Fruit fly (Drosophila melanogaster) whole organism, embryonic: ENCODE data around the gene CG13810.

ENCODE experiments used
- Atf3 ChIP-seq: fragments of 200-800 bp; sonication (Bioruptor generic); optimal IDR thresholded peaks from 3 replicates; lab custom pipeline; 2016; ENCODE audit warnings: missing biosample characterization, missing genetic modification characterization
- Awh ChIP-seq: fragments of 200-800 bp; sonication (Bioruptor generic); IDR thresholded peaks from 2 replicates; pipeline ENCODE4, ENCODE4 v1.3.6; 2022; ENCODE audit warnings: missing biosample characterization, missing genetic modification characterization
- CG10979 ChIP-seq: fragments of 200-800 bp; sonication (Bioruptor generic); optimal IDR thresholded peaks from 2 replicates; lab custom pipeline; 2018; ENCODE audit warnings: missing biosample characterization, mild to moderate bottlenecking, missing genetic modification characterization, moderate library complexity
- CG12219 ChIP-seq: fragments of 200-800 bp; sonication (Bioruptor generic); optimal IDR thresholded peaks from 3 replicates; lab custom pipeline; 2018; ENCODE audit warnings: missing biosample characterization, mild to moderate bottlenecking, missing genetic modification characterization
- CG12391 ChIP-seq: fragments of 200-800 bp; sonication (Bioruptor generic); optimal IDR thresholded peaks from 3 replicates; lab custom pipeline; 2018; ENCODE audit warnings: missing biosample characterization, mild to moderate bottlenecking, missing genetic modification characterization, moderate library complexity
- CG14014 ChIP-seq: fragments of 200-800 bp; sonication (Bioruptor generic); IDR thresholded peaks from 2 replicates; pipeline ENCODE4 v1.3.6; 2022; ENCODE audit warnings: missing biosample characterization, missing genetic modification characterization
- CG15269 ChIP-seq: fragments of 200-800 bp; sonication (Bioruptor generic); optimal IDR thresholded peaks from 2 replicates; lab custom pipeline; 2018; ENCODE audit warnings: missing biosample characterization, mild to moderate bottlenecking, missing genetic modification characterization, moderate library complexity
- CG17328 ChIP-seq: fragments of 200-800 bp; sonication (Bioruptor generic); IDR thresholded peaks from 2 replicates; pipeline ENCODE4 v1.3.6; 2022; ENCODE audit warnings: missing biosample characterization, missing genetic modification characterization
- CG17912 ChIP-seq: fragments of 200-800 bp; sonication (Bioruptor generic); optimal IDR thresholded peaks from 2 replicates; lab custom pipeline; 2018; ENCODE audit warnings: missing biosample characterization, mild to moderate bottlenecking, missing genetic modification characterization
- CG2120 ChIP-seq: fragments of 200-800 bp; sonication (Bioruptor generic); optimal IDR thresholded peaks from 3 replicates; lab custom pipeline; 2016; ENCODE audit warnings: missing biosample characterization, missing genetic modification characterization
- CG2712 ChIP-seq: fragments of 200-800 bp; optimal IDR thresholded peaks from 3 replicates; lab custom pipeline; 2019; ENCODE audit warnings: missing biosample characterization, mild to moderate bottlenecking, missing genetic modification characterization, moderate library complexity
- CG30403 ChIP-seq: fragments of 200-800 bp; sonication (Bioruptor generic); optimal IDR thresholded peaks from 3 replicates; lab custom pipeline; 2016; ENCODE audit warnings: missing biosample characterization, missing genetic modification characterization
- CG31365 ChIP-seq: fragments of 200-800 bp; sonication (Bioruptor generic); optimal IDR thresholded peaks from 2 replicates; lab custom pipeline; 2018; ENCODE audit warnings: missing biosample characterization, mild to moderate bottlenecking, missing genetic modification characterization
- CG31441 ChIP-seq: fragments of 200-800 bp; sonication (Bioruptor generic); IDR thresholded peaks from 2 replicates; pipeline ENCODE4 v1.3.6; 2022; ENCODE audit warnings: missing biosample characterization, missing genetic modification characterization
- CG3163 ChIP-seq: fragments of 200-800 bp; sonication (Bioruptor generic); optimal IDR thresholded peaks from 3 replicates; lab custom pipeline; 2016; ENCODE audit warnings: missing biosample characterization, missing genetic modification characterization
- CG34422 ChIP-seq: fragments of 200-800 bp; sonication (Bioruptor generic); IDR thresholded peaks from 3 replicates; pipeline ENCODE4 v1.3.6; 2022; ENCODE audit warnings: missing biosample characterization, missing genetic modification characterization
- CG4730 ChIP-seq: fragments of 200-800 bp; sonication (Bioruptor generic); IDR thresholded peaks from 2 replicates; pipeline ENCODE4 v1.3.6; 2022; ENCODE audit warnings: missing biosample characterization, missing genetic modification characterization
- CG6254 ChIP-seq: fragments of 200-800 bp; sonication (Bioruptor generic); optimal IDR thresholded peaks from 3 replicates; lab custom pipeline; 2017; ENCODE audit warnings: mild to moderate bottlenecking, missing biosample characterization, missing genetic modification reagents, missing genetic modification characterization
- CG6689 ChIP-seq: fragments of 200-800 bp; sonication (Bioruptor generic); IDR thresholded peaks from 2 replicates; pipeline ENCODE4 v1.3.6; 2022; ENCODE audit warnings: missing biosample characterization, missing genetic modification characterization
- CG7372 ChIP-seq: fragments of 200-800 bp; sonication (Bioruptor generic); IDR thresholded peaks from 2 replicates; pipeline ENCODE4 v1.3.6; 2022; ENCODE audit warnings: missing biosample characterization, missing genetic modification characterization
- CG7963 ChIP-seq: fragments of 200-800 bp; sonication (Bioruptor generic); IDR thresholded peaks from 3 replicates; pipeline ENCODE4 v1.3.6; 2022; ENCODE audit warnings: missing biosample characterization, missing genetic modification characterization; ENCODE audit not compliant: partially characterized antibody
- CG8478 ChIP-seq: fragments of >200 bp; optimal IDR thresholded peaks from 2 replicates; lab custom pipeline; 2018
- Camta ChIP-seq: fragments of 200-800 bp; sonication (Bioruptor generic); optimal IDR thresholded peaks from 2 replicates; lab custom pipeline; 2016; ENCODE audit warnings: missing biosample characterization, missing genetic modification characterization
- Drgx ChIP-seq: fragments of 200-800 bp; sonication (Bioruptor generic); IDR thresholded peaks from 2 replicates; pipeline ENCODE4 v1.3.6; 2022; ENCODE audit warnings: missing biosample characterization, missing genetic modification characterization
- E2f2 ChIP-seq: fragments of 200-800 bp; sonication (Bioruptor generic); IDR thresholded peaks from 2 replicates; pipeline ENCODE4 v1.3.6; 2022; ENCODE audit warnings: missing biosample characterization, missing genetic modification characterization
- Gsc ChIP-seq: fragments of 200-800 bp; sonication (Bioruptor generic); IDR thresholded peaks from 2 replicates; pipeline ENCODE4 v1.3.6; 2022; ENCODE audit warnings: missing biosample characterization, missing genetic modification characterization
- Hr3 ChIP-seq: fragments of 200-800 bp; sonication (Bioruptor generic); optimal IDR thresholded peaks from 3 replicates; lab custom pipeline; 2016; ENCODE audit warnings: missing biosample characterization, missing genetic modification characterization
- Oli ChIP-seq: fragments of 200-800 bp; sonication (Bioruptor generic); optimal IDR thresholded peaks from 2 replicates; lab custom pipeline; 2018; ENCODE audit warnings: missing biosample characterization, mild to moderate bottlenecking, missing genetic modification characterization, moderate library complexity
- Xrp1 ChIP-seq: fragments of 200-800 bp; sonication (Bioruptor generic); IDR thresholded peaks from 2 replicates; pipeline ENCODE4 v1.3.6; 2022; ENCODE audit warnings: missing biosample characterization, missing genetic modification characterization
- ap ChIP-seq: fragments of 200-800 bp; sonication (Bioruptor generic); IDR thresholded peaks from 2 replicates; pipeline ENCODE4 v1.3.6; 2022; ENCODE audit warnings: missing biosample characterization, missing genetic modification characterization
- chif ChIP-seq, 2 experiments: fragments of 200-800 bp; sonication (Bioruptor generic); optimal IDR thresholded peaks; 3 replicates each; lab custom pipeline; 2016; ENCODE audit warnings: missing biosample characterization in 2 of 2, missing genetic modification characterization in 2 of 2
- ci ChIP-seq: fragments of 200-800 bp; sonication (Bioruptor generic); IDR thresholded peaks from 3 replicates; pipeline ENCODE4 v1.3.6; 2022; ENCODE audit warnings: missing biosample characterization, missing genetic modification characterization
- corto ChIP-seq: fragments of 200-800 bp; sonication (Bioruptor generic); optimal IDR thresholded peaks from 2 replicates; lab custom pipeline; 2016; ENCODE audit warnings: missing biosample characterization, mild to moderate bottlenecking, missing genetic modification characterization, moderate library complexity
- dpn ChIP-seq, 2 experiments: fragments of 200-800 bp; sonication (Bioruptor generic); optimal IDR thresholded peaks; 3 replicates each; lab custom pipeline; 2016; ENCODE audit warnings: missing biosample characterization in 2 of 2, missing genetic modification characterization in 2 of 2
- dysf ChIP-seq: fragments of 200-800 bp; sonication (Bioruptor generic); IDR thresholded peaks from 3 replicates; pipeline ENCODE4 v1.3.6; 2022; ENCODE audit warnings: missing biosample characterization, missing genetic modification characterization
- ewg ChIP-seq: fragments of 200-800 bp; sonication (Bioruptor generic); optimal IDR thresholded peaks from 3 replicates; lab custom pipeline; 2017; ENCODE audit warnings: mild to moderate bottlenecking, missing biosample characterization, missing genetic modification reagents, missing genetic modification characterization
- gem ChIP-seq: fragments of 200-800 bp; sonication (Bioruptor generic); optimal IDR thresholded peaks from 2 replicates; lab custom pipeline; 2019; ENCODE audit warnings: missing biosample characterization, mild to moderate bottlenecking, missing genetic modification characterization, moderate library complexity
- klu ChIP-seq: fragments of 200-800 bp; sonication (Bioruptor generic); IDR thresholded peaks from 2 replicates; pipeline ENCODE4 v1.3.6; 2022; ENCODE audit warnings: missing biosample characterization, missing genetic modification characterization
- lab ChIP-seq: fragments of 200-800 bp; sonication (Bioruptor generic); optimal IDR thresholded peaks from 3 replicates; lab custom pipeline; 2017; ENCODE audit warnings: missing biosample characterization, missing genetic modification characterization, mild to moderate bottlenecking, moderate library complexity, missing genetic modification reagents
- lmd ChIP-seq: fragments of 200-800 bp; sonication (Bioruptor generic); IDR thresholded peaks from 2 replicates; pipeline ENCODE4 v1.3.6; 2022; ENCODE audit warnings: missing biosample characterization, missing genetic modification characterization
- maf-S ChIP-seq: fragments of 200-800 bp; sonication (Bioruptor generic); optimal IDR thresholded peaks from 2 replicates; lab custom pipeline; 2016; ENCODE audit warnings: missing biosample characterization, missing genetic modification characterization
- nerfin-1 ChIP-seq: fragments of 200-800 bp; sonication (Bioruptor generic); optimal IDR thresholded peaks from 3 replicates; lab custom pipeline; 2019; ENCODE audit warnings: missing biosample characterization, mild to moderate bottlenecking, missing genetic modification characterization, moderate library complexity
- odd ChIP-seq: fragments of 200-800 bp; sonication (Bioruptor generic); optimal IDR thresholded peaks from 2 replicates; lab custom pipeline; 2017; ENCODE audit warnings: missing biosample characterization, mild to moderate bottlenecking, missing genetic modification characterization
- pnt ChIP-seq: fragments of 200-800 bp; sonication (Bioruptor generic); optimal IDR thresholded peaks from 3 replicates; lab custom pipeline; 2016; ENCODE audit warnings: missing biosample characterization, missing genetic modification characterization
- pum ChIP-seq: fragments of 200-800 bp; sonication (Bioruptor generic); optimal IDR thresholded peaks from 2 replicates; lab custom pipeline; 2016; ENCODE audit warnings: missing biosample characterization, missing genetic modification characterization
- sens ChIP-seq: fragments of 200-800 bp; sonication (Bioruptor generic); peaks from one replicate; lab custom pipeline; 2016; ENCODE audit warnings: missing biosample characterization, missing genetic modification characterization
- sisA ChIP-seq: fragments of 200-800 bp; sonication (Bioruptor generic); IDR thresholded peaks from 2 replicates; pipeline ENCODE4 v1.3.6; 2022; ENCODE audit warnings: missing biosample characterization, missing genetic modification characterization
- tap ChIP-seq: fragments of 200-800 bp; optimal IDR thresholded peaks from 3 replicates; lab custom pipeline; 2019; ENCODE audit warnings: missing biosample characterization, mild to moderate bottlenecking, missing genetic modification characterization, moderate library complexity
- tgo ChIP-seq: fragments of 200-800 bp; sonication (Bioruptor generic); IDR thresholded peaks from 3 replicates; pipeline ENCODE4 v1.3.6; 2022; ENCODE audit warnings: missing biosample characterization, missing genetic modification characterization
- trem ChIP-seq: fragments of 200-800 bp; optimal IDR thresholded peaks from 3 replicates; lab custom pipeline; 2019; ENCODE audit warnings: missing biosample characterization, mild to moderate bottlenecking, missing genetic modification characterization, moderate library complexity
- vvl ChIP-seq: fragments of 200-800 bp; sonication (Bioruptor generic); IDR thresholded peaks from 2 replicates; pipeline ENCODE4 v1.3.6; 2022; ENCODE audit warnings: missing biosample characterization, missing genetic modification characterization
- wdn ChIP-seq: fragments of 200-800 bp; sonication (Bioruptor generic); IDR thresholded peaks from 2 replicates; pipeline ENCODE4 v1.3.6; 2022; ENCODE audit warnings: missing biosample characterization, missing genetic modification characterization

The CG13810 gene

DNA sequence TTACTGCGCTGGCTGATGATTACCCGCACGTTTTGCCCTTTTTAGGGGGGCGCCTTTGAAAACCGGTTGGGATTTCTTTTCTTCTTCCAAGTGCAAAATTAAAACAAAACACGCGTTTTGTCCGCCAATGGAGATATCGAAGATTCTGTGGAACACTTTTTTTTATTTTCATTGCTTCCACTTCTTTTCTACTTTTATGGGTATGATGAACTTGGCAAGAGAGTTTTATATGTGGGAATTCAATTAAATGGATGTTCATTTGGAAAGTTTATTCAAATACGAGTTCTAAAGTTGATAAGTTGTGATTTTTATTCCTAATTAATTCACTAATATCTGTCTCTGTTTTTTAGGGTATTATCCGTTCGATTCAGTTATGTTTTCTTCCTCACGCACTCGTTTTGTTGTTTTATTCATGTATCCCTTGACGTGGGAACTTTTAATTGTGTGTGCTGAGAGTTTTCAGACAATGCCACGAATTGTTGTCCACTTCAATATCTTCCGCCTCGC is 21.6 kb upstream of the CG13810 start (continued):
- TF ChIP-seq tap (no peak), lmd (GFP tag; lab: Robert Waterston, UW) (peak; percentile 62; the same call in 1 of the 2 replicates), lab (GFP tag; lab: Kevin White, UChicago) (peak; percentile 14), CG30403 (GFP tag; lab: Kevin White, UChicago) (no peak), CG12391 (no peak), sens (GFP tag; lab: Kevin White, UChicago) (peak; percentile 95), pum (GFP tag; lab: Kevin White, UChicago) (peak; percentile 35), CG31441 (GFP tag; lab: Robert Waterston, UW) (peak; percentile 40), corto (GFP tag; lab: Kevin White, UChicago) (peak; percentile 83), Drgx (GFP tag; lab: Robert Waterston, UW) (peak; percentile 69), gem (tag; lab: Kevin White, UChicago) (peak; percentile 44), maf-S (GFP tag; lab: Kevin White, UChicago) (no peak), odd (GFP tag; lab: Kevin White, UChicago) (no peak), Oli (peak; percentile 49), nerfin-1 (tag; lab: Kevin White, UChicago) (no peak), ci (GFP tag; lab: Robert Waterston, UW) (0 out of 3 replicates have a peak, but pooled peaks have one; percentile 55), CG3163 (GFP tag; lab: Kevin White, UChicago) (no peak), CG10979 (peak; percentile 77), CG7963 (GFP tag; lab: Robert Waterston, UW) (no peak), Xrp1 (GFP tag; lab: Robert Waterston, UW) (peak; percentile 72; the same call in 1 of the 2 replicates), CG17328 (GFP tag; lab: Robert Waterston, UW) (peak; percentile 56), CG7372 (GFP tag; lab: Robert Waterston, UW) (no peak), CG12219 (no peak), Camta (GFP tag; lab: Kevin White, UChicago) (peak; percentile 64), CG2120 (GFP tag; lab: Kevin White, UChicago) (no peak), Atf3 (GFP tag; lab: Kevin White, UChicago) (no peak), ewg (GFP tag; lab: Kevin White, UChicago) (peak; percentile 25), CG4730 (GFP tag; lab: Robert Waterston, UW) (peak; percentile 28; the same call in 1 of the 2 replicates), sisA (GFP tag; lab: Robert Waterston, UW) (peak; percentile 64), CG17912 (GFP tag; lab: Kevin White, UChicago) (no peak), Gsc (GFP tag; lab: Robert Waterston, UW) (0 out of 2 replicates have a peak, but pooled peaks have one; percentile 11), tgo (GFP tag; lab: Robert Waterston, UW) (peak; percentile 68), ap (0 out of 2 replicates have a peak, but pooled peaks have one; percentile 16), CG15269 (tag; lab: Kevin White, UChicago) (no peak), CG31365 (tag; lab: Kevin White, UChicago) (no peak), CG6689 (GFP tag; lab: Robert Waterston, UW) (peak; percentile 61), Awh (GFP tag; lab: Robert Waterston, UW) (peak; percentile 45; the same call in 1 of the 2 replicates), vvl (peak; percentile 86), trem (tag; lab: Kevin White, UChicago) (peak; percentile 26), CG8478 (no peak), pnt (peak; percentile 30), dpn (GFP tag; optimal IDR thresholded peaks at IDR 0.05; lab: Kevin White, UChicago) (peak in 1 of 2 experiments; percentile 22), CG2712 (tag; lab: Kevin White, UChicago) (peak; percentile 53), dysf (GFP tag; lab: Robert Waterston, UW) (peak; percentile 66; the same call in 2 of the 3 replicates), chif (GFP tag; optimal IDR thresholded peaks at IDR 0.05; lab: Kevin White, UChicago) (peak in 1 of 2 experiments; percentile 14), CG14014 (GFP tag; lab: Robert Waterston, UW) (no peak), CG6254 (GFP tag; lab: Kevin White, UChicago) (no peak), E2f2 (no peak), klu (GFP tag; lab: Robert Waterston, UW) (no peak), wdn (GFP tag; lab: Robert Waterston, UW) (no peak), CG34422 (GFP tag; lab: Robert Waterston, UW) (peak; percentile 61; the same call in 2 of the 3 replicates), Hr3 (no peak)
